Worm (Caenorhabditis elegans): Measurements from ENCODE around the gene pqn-31.

ce11 chrV:9084252-9084651, 25.1 kb upstream of the pqn-31 start:
- TF ChIP-seq ama-1 (optimal IDR thresholded peaks at IDR 0.05) (no peak), hmbx-1 (tag; optimal IDR thresholded peaks at IDR 0.05) (no peak), tbx-37 (GFP tag; conservative IDR thresholded peaks at IDR 0.05) (no peak), ets-7 (tag; optimal IDR thresholded peaks at IDR 0.05) (no peak), flt-1 (GFP tag; IDR thresholded peaks at IDR 0.05) (no peak), ceh-13 (GFP tag; optimal IDR thresholded peaks at IDR 0.05) (no peak), hnd-1 (tag; optimal IDR thresholded peaks at IDR 0.05) (no peak), aly-1 (tag; optimal IDR thresholded peaks at IDR 0.05) (no peak), tbx-11 (GFP tag; IDR thresholded peaks at IDR 0.05) (no peak), scrt-1 (GFP tag; IDR thresholded peaks at IDR 0.05) (no peak)

All from whole organism, early embryonic.